Worm (Caenorhabditis elegans) whole organism, mixed stage, embryonic: ENCODE data around the gene sdz-20.
A peak's percentile ranks its signal among the peaks of the same experiment; 100 is the strongest.

Experiments used
- M03D4.4 ChIP-seq: sonication (generic microtip); optimal IDR thresholded peaks from 2 replicates; lab custom pipeline; 2017; ENCODE audit warnings: mild to moderate bottlenecking, missing genetic modification characterization, missing compliant biosample characterization
- bed-3 ChIP-seq: fragments of 200-800 bp; sonication (Bioruptor generic); optimal IDR thresholded peaks from 3 replicates; lab custom pipeline; 2018; ENCODE audit warnings: mild to moderate bottlenecking, missing genetic modification characterization, moderate library complexity, missing compliant biosample characterization
- ceh-39 ChIP-seq: fragments of 150-350 bp; optimal IDR thresholded peaks from 2 replicates; lab custom pipeline; 2014; ENCODE audit warnings: missing biosample characterization, missing genetic modification characterization
- ceh-43 ChIP-seq: fragments of 200-800 bp; sonication (Bioruptor generic); optimal IDR thresholded peaks from 2 replicates; lab custom pipeline; 2018; ENCODE audit warnings: mild to moderate bottlenecking, missing genetic modification characterization, moderate library complexity, missing compliant biosample characterization
- ceh-83 ChIP-seq: fragments of 200-800 bp; sonication (Bioruptor generic); optimal IDR thresholded peaks from 2 replicates; lab custom pipeline; 2018; ENCODE audit warnings: mild to moderate bottlenecking, missing genetic modification characterization, missing compliant biosample characterization
- ces-1 ChIP-seq: fragments of 150-350 bp; optimal IDR thresholded peaks from 2 replicates; lab custom pipeline; 2014; ENCODE audit warnings: missing biosample characterization, missing genetic modification reagents, missing genetic modification characterization
- cnd-1 ChIP-seq: fragments of 200-800 bp; sonication (Bioruptor generic); optimal IDR thresholded peaks from 2 replicates; lab custom pipeline; 2018; ENCODE audit warnings: mild to moderate bottlenecking, missing genetic modification characterization, missing compliant biosample characterization
- elt-1 ChIP-seq: sonication (generic microtip); optimal IDR thresholded peaks from 2 replicates; lab custom pipeline; 2017; ENCODE audit warnings: missing genetic modification characterization, mild to moderate bottlenecking, missing compliant biosample characterization, antibody characterized with exemption, moderate library complexity, borderline replicate concordance; ENCODE audit not compliant: insufficient read depth
- elt-3 ChIP-seq: fragments of 150-350 bp; optimal IDR thresholded peaks from 2 replicates; lab custom pipeline; 2014; ENCODE audit warnings: missing biosample characterization, missing genetic modification characterization
- ham-2 ChIP-seq: fragments of 200-800 bp; sonication (Bioruptor generic); optimal IDR thresholded peaks from 2 replicates; lab custom pipeline; 2018; ENCODE audit warnings: mild to moderate bottlenecking, missing genetic modification characterization, missing compliant biosample characterization
- hlh-1 ChIP-seq: fragments of 150-350 bp; optimal IDR thresholded peaks from 2 replicates; lab custom pipeline; 2014; ENCODE audit warnings: missing biosample characterization, missing genetic modification reagents, missing genetic modification characterization
- lin-13 ChIP-seq: fragments of 150-350 bp; optimal IDR thresholded peaks from 2 replicates; lab custom pipeline; 2014; ENCODE audit warnings: missing biosample characterization, missing genetic modification characterization
- lin-32 ChIP-seq: fragments of 200-800 bp; sonication (Bioruptor generic); optimal IDR thresholded peaks from 2 replicates; lab custom pipeline; 2018; ENCODE audit warnings: mild to moderate bottlenecking, missing genetic modification characterization, missing compliant biosample characterization
- mab-5 ChIP-seq: fragments of 150-350 bp; optimal IDR thresholded peaks from 2 replicates; lab custom pipeline; 2014; ENCODE audit warnings: missing biosample characterization, missing genetic modification characterization
- mep-1 ChIP-seq: fragments of 150-350 bp; optimal IDR thresholded peaks from 2 replicates; lab custom pipeline; 2017; ENCODE audit warnings: missing biosample characterization, missing genetic modification reagents, missing genetic modification characterization, inconsistent platforms
- mls-2 ChIP-seq: sonication (generic microtip); optimal IDR thresholded peaks from 2 replicates; lab custom pipeline; 2016; ENCODE audit warnings: mild to moderate bottlenecking, missing genetic modification characterization, moderate library complexity, missing compliant biosample characterization
- nhr-12 ChIP-seq: fragments of 150-350 bp; optimal IDR thresholded peaks from 2 replicates; lab custom pipeline; 2014; ENCODE audit warnings: missing biosample characterization, missing genetic modification characterization
- nhr-2 ChIP-seq: fragments of 150-350 bp; optimal IDR thresholded peaks from 2 replicates; lab custom pipeline; 2014; ENCODE audit warnings: missing biosample characterization, missing genetic modification characterization
- nhr-28 ChIP-seq: fragments of 150-350 bp; optimal IDR thresholded peaks from 2 replicates; lab custom pipeline; 2014; ENCODE audit warnings: missing biosample characterization, missing genetic modification characterization
- nhr-76 ChIP-seq: sonication (generic microtip); optimal IDR thresholded peaks from 2 replicates; lab custom pipeline; 2017; ENCODE audit warnings: missing biosample characterization, missing genetic modification characterization
- pha-4 ChIP-seq: fragments of 150-350 bp; optimal IDR thresholded peaks from 2 replicates; lab custom pipeline; 2018; ENCODE audit warnings: missing biosample characterization, missing genetic modification reagents, missing genetic modification characterization
- sem-2 ChIP-seq: fragments of 200-800 bp; sonication (Bioruptor generic); optimal IDR thresholded peaks from 2 replicates; lab custom pipeline; 2018; ENCODE audit warnings: mild to moderate bottlenecking, missing genetic modification characterization, missing compliant biosample characterization
- snpc-4 ChIP-seq: fragments of 150-350 bp; optimal IDR thresholded peaks from 2 replicates; lab custom pipeline; 2014; ENCODE audit warnings: missing biosample characterization, missing genetic modification characterization
- sptf-1 ChIP-seq: sonication (generic microtip); optimal IDR thresholded peaks from 2 replicates; lab custom pipeline; 2017; ENCODE audit warnings: mild to moderate bottlenecking, missing genetic modification characterization, moderate library complexity, missing compliant biosample characterization
- unc-120 ChIP-seq: sonication (generic microtip); optimal IDR thresholded peaks from 2 replicates; lab custom pipeline; 2017; ENCODE audit warnings: missing genetic modification characterization, missing compliant biosample characterization; ENCODE audit not compliant: poor library complexity, severe bottlenecking
- unc-62 ChIP-seq: fragments of 150-350 bp; optimal IDR thresholded peaks from 2 replicates; lab custom pipeline; 2014; ENCODE audit warnings: missing biosample characterization, missing genetic modification reagents, missing genetic modification characterization
- zip-8 ChIP-seq: fragments of 150-350 bp; optimal IDR thresholded peaks from 2 replicates; lab custom pipeline; 2014; ENCODE audit warnings: missing biosample characterization, missing genetic modification characterization
- ztf-11 ChIP-seq: fragments of 150-350 bp; optimal IDR thresholded peaks from 2 replicates; lab custom pipeline; 2014; ENCODE audit warnings: missing biosample characterization, missing genetic modification characterization

sdz-20 gene

DNA sequence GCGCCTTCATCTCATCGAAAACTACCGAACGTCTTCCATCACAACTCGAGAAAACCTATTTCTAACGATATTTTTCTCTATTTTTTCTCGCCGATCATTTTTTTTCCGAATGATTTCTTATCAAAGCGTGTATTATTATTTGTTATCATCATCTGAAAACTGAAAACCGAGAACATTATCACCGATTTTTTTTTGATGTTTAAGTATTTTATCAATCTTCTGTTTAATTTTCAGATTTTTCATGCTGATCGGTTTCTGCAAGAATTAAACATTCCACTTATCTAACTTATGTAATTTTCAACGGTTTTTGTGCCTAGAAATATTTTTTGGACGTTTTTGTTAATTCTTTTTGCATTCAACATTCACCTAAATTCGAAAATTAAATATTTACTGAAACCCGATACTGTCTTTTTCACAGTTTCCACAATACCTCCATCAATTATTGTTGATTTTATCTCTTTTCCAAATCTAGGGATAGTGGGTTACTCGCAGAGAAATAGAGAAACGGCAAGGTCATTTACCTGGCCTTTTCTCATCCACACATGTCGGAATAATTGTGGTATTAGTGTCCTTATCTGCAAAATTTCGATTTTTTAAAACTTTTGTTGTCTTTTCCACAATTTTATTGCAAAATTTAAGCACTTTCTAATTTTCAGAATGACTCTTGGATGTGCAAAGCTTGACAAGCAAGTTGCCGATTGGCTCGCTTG lies 35.0 kb upstream of the sdz-20 start, which contains the start of gene pgm-2:
pgm-2 (plus strand) TSS at position 657 of the 710 bp plus-strand sequence.
- no peak for TF ChIP-seq hlh-1
- TF ChIP-seq elt-1 (tag; lab: Kevin White, UChicago), result peak; percentile 82
- peak; percentile 35 for TF ChIP-seq nhr-2 (tag; lab: Kevin White, UChicago)

DNA sequence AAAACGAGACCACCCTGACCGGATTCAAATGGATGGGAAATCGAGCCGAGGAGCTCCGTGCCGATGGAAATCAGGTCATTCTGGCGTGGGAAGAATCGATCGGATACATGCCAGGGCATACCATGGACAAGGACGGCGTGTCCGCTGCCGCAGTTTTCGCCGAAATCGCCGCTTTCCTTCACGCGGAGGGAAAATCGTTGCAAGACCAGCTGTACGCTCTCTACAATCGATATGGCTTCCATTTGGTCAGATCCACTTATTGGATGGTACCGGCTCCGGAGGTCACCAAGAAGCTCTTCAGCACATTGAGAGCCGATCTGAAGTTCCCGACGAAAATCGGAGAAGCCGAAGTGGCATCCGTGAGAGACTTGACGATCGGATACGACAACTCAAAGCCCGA lies 31.9 kb upstream of the sdz-20 start:
- no peak for TF ChIP-seq nhr-12 (tag; lab: Kevin White, UChicago)
- no peak for TF ChIP-seq pha-4 (tag; lab: Kevin White, UChicago)
- no peak for TF ChIP-seq ces-1
- TF ChIP-seq snpc-4 (tag; lab: Kevin White, UChicago), result no peak
- TF ChIP-seq bed-3 (GFP tag; lab: Kevin White, UChicago), result no peak

DNA sequence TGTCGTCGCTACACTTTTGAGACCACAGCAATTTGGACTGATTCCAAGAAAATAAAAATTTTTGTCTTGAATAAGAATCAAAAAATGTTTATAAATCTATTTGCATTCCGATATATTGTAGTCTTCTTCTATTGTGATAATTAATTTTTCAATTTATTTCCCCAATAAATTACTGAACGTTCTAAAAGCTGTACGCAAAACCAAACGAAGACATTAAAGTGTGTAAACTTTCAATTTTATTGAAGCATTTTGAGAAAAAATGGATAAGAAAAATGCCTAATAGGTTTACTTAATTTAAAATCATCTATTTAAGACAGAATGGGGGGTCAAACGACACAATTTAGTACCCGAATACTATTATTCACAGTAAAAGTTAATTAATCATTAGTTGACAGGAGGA lies 31.3 kb upstream of the sdz-20 start:
- no peak for TF ChIP-seq lin-32 (GFP tag; lab: Kevin White, UChicago)
- TF ChIP-seq lin-13, result no peak
- TF ChIP-seq ceh-43 (GFP tag; lab: Kevin White, UChicago), result no peak
- TF ChIP-seq nhr-76 (tag; lab: Kevin White, UChicago), result no peak
- TF ChIP-seq mls-2 (tag; lab: Kevin White, UChicago), result no peak
- no peak for TF ChIP-seq nhr-12 (tag; lab: Kevin White, UChicago)
- no peak for TF ChIP-seq pha-4 (tag; lab: Kevin White, UChicago)
- TF ChIP-seq sptf-1 (tag; lab: Kevin White, UChicago), result no peak
- TF ChIP-seq elt-1 (tag; lab: Kevin White, UChicago), result no peak
- no peak for TF ChIP-seq mep-1 (tag; lab: Kevin White, UChicago)
- TF ChIP-seq ham-2 (GFP tag; lab: Kevin White, UChicago), result no peak
- TF ChIP-seq elt-3, result no peak
- TF ChIP-seq nhr-28 (tag; lab: Kevin White, UChicago), result no peak
- TF ChIP-seq nhr-2 (tag; lab: Kevin White, UChicago), result no peak
- TF ChIP-seq unc-120 (tag; lab: Kevin White, UChicago), result no peak
- TF ChIP-seq ceh-83 (GFP tag; lab: Kevin White, UChicago), result no peak
- TF ChIP-seq M03D4.4, result no peak

DNA sequence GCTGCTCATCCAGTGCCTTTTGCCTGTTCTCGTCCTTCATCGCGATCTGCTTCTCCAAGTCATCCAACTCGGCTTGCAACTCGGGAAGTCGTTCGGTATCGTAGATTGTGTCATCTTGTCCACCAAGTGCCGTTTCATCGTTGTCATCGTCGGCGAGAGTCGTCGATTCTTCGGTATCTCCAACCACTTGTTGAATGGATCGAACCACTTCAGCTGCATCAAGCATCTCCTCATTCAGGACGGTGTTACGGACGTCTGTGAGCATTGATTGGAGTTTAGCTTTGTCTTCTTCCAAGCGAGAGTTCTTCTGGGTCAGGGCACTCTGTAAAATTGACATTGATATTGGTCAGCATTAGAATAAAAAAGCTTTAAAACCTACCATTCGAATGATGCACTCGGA lies 28.3 kb upstream of the sdz-20 start:
- TF ChIP-seq ham-2 (GFP tag; lab: Kevin White, UChicago) (no peak), nhr-76 (tag; lab: Kevin White, UChicago) (no peak), bed-3 (GFP tag; lab: Kevin White, UChicago) (no peak), cnd-1 (tag; lab: Kevin White, UChicago) (no peak), lin-32 (GFP tag; lab: Kevin White, UChicago) (no peak), pha-4 (tag; lab: Kevin White, UChicago) (no peak), ceh-39 (tag; lab: Kevin White, UChicago) (no peak), ces-1 (no peak), sptf-1 (tag; lab: Kevin White, UChicago) (no peak), elt-1 (tag; lab: Kevin White, UChicago) (no peak), unc-62 (GFP tag; lab: Kevin White, UChicago) (no peak), M03D4.4 (no peak), lin-13 (no peak), ztf-11 (no peak), zip-8 (tag; lab: Kevin White, UChicago) (no peak), unc-120 (tag; lab: Kevin White, UChicago) (no peak), sem-2 (no peak)

DNA sequence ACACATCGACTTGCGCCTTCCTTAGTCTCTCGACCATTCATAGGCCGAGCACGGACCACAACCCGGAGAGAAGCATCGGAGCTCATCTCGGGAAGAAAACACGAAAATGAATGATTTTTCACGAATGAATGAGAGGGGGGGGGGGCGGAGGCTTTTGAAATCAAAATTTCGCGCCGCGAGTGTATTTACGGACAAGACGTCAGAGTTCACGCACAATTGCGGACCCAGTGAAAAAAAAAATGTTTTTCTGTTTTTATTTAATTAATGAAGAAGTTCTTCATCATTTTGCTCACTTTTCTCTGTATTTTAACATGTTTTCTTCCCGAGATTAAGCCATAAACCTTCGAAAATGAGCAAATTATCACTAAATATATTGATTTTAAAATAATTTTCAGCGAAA lies 26.7 kb upstream of the sdz-20 start, which contains the start of the genes klp-19 and slc-36.1:
klp-19 (minus strand) TSS at position 153 of the 400 bp plus-strand sequence.
slc-36.1 (plus strand) TSS at position 396 of the 400 bp plus-strand sequence.
- TF ChIP-seq M03D4.4 (peak; percentile 17), ces-1 (peak; percentile 86), nhr-2 (tag; lab: Kevin White, UChicago) (no peak), sptf-1 (tag; lab: Kevin White, UChicago) (peak; percentile 38), mab-5 (tag; lab: Kevin White, UChicago) (no peak), pha-4 (tag; lab: Kevin White, UChicago) (no peak)
